Fruit fly (Drosophila melanogaster): ENCODE results near the gene CG7841.
A peak's percentile ranks its signal among the peaks of the same experiment; 100 is the strongest.

Gene CG7841

dm6 chr3L:15520320-15520719 lies 12.3 kb upstream of the CG7841 start, which contains the start of gene yellow-k:
TSS of gene yellow-k (plus strand) at chr3L:15520620.
- no peak for TF ChIP-seq CG17801 (GFP tag; optimal IDR thresholded peaks at IDR 0.05; ENCODE audit: partially characterized antibody)

- no peak for TF ChIP-seq CG17801 (GFP tag; optimal IDR thresholded peaks at IDR 0.05; ENCODE audit: partially characterized antibody)
Observed at dm6 chr3L:15519920-15520319, 11.9 kb upstream of the CG7841 start.

dm6 chr3L:15519492-15519891 lies 11.4 kb upstream of the CG7841 start, which contains the start of gene mex1:
TSS of gene mex1 (minus strand) at chr3L:15519592.
- TF ChIP-seq CG17801 (GFP tag; optimal IDR thresholded peaks at IDR 0.05; ENCODE audit: partially characterized antibody) = no peak

DNA sequence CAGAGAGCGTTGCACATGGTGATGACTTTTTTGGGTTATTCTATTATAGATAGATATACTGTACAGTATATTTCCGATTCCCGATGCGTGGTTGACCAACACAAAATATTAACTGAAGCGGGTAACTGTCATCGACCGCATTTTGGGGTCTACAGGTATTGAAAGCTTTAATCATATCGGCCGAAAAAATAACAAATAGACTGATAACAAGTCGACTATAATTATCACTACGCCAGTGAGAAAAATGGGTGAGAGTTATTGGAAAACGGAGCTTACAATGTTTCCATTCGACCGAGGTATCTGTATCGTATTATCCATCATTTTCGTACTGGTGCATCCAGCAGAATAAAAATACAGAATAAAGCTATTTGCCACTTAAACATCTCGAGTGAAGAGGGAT lies 10.3 kb upstream of the CG7841 start:
- TF ChIP-seq CG17801 (GFP tag; optimal IDR thresholded peaks at IDR 0.05; ENCODE audit: partially characterized antibody) = no peak

dm6 chr3L:15517508-15517907 lies 9.5 kb upstream of the CG7841 start:
- TF ChIP-seq CG17801 (GFP tag; optimal IDR thresholded peaks at IDR 0.05; ENCODE audit: partially characterized antibody) = no peak

- TF ChIP-seq CG17801 (GFP tag; optimal IDR thresholded peaks at IDR 0.05; ENCODE audit: partially characterized antibody) = no peak
Observed at dm6 chr3L:15516956-15517355, 8.9 kb upstream of the CG7841 start, which contains the start of gene CG13454. TSS of gene CG13454 (minus strand) at chr3L:15517056.

DNA sequence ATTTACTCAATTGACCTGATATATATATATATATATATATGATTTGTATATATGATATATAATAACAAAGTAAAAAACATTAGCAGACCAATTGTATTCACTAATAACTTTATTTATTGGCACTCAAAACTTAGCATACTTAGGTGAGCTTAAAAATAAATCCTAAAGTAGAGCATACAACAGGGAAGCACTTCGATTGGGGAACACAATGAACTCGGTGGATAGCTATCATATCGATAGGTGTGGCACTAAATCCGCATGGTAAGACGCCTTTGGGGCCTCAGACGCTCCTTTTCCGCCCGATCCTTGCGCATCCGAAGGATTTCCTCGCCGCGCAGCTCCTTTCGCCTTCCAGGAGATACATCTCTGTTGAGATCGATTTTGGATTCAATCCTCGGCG lies 8.4 kb upstream of the CG7841 start:
- TF ChIP-seq CG17801 (GFP tag; optimal IDR thresholded peaks at IDR 0.05; ENCODE audit: partially characterized antibody) = no peak

dm6 chr3L:15514814-15515495 lies 6.9 kb upstream of the CG7841 start:
- TF ChIP-seq CG17801 (GFP tag; optimal IDR thresholded peaks at IDR 0.05; ENCODE audit: partially characterized antibody) = no peak

DNA sequence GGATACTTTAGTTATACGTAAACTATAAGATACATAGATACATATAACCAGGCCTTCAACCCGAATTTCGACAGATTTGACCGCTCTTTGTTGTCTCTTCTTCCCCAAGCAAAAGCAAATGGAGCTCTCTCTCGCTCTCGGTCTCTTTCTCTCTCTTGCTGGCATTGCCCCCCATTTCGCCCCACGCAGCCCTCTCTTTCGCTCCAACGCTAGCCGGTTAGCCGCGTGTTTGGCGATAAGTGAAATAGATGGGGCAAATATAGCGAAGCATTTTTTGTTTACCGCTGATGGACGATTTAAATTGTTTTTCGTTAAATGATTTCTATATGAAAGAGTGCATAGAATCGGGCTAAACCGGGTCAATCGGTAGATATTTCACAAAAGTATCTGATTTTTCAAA lies 6.4 kb upstream of the CG7841 start:
- no peak for TF ChIP-seq CG17801 (GFP tag; optimal IDR thresholded peaks at IDR 0.05; ENCODE audit: partially characterized antibody)

DNA sequence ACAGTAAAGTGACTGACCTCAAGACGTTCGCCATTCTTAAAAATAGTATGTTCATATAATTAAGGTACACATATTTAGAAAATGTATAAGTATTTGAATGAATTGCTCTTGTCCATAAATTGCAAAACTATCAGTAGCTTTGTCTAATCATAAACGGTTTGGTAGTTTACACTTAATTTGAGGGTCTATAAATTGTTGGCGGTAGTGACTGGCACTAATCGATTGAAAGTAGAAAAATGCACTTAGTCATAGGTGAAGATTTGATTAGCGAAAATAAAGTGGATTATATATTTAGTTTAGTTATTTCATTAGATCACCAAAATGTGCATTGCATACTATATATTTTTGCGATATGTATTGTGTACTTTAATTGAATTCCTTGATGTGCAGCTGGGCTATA lies 5.7 kb upstream of the CG7841 start:
- no peak for TF ChIP-seq CG17801 (GFP tag; optimal IDR thresholded peaks at IDR 0.05; ENCODE audit: partially characterized antibody)

dm6 chr3L:15513264-15513663 lies 5.2 kb upstream of the CG7841 start:
- no peak for TF ChIP-seq CG17801 (GFP tag; optimal IDR thresholded peaks at IDR 0.05; ENCODE audit: partially characterized antibody)

dm6 chr3L:15511688-15512250 lies 3.7 kb upstream of the CG7841 start:
- peak; percentile 56 for TF ChIP-seq CG17801 (GFP tag; optimal IDR thresholded peaks at IDR 0.05; ENCODE audit: partially characterized antibody)

DNA sequence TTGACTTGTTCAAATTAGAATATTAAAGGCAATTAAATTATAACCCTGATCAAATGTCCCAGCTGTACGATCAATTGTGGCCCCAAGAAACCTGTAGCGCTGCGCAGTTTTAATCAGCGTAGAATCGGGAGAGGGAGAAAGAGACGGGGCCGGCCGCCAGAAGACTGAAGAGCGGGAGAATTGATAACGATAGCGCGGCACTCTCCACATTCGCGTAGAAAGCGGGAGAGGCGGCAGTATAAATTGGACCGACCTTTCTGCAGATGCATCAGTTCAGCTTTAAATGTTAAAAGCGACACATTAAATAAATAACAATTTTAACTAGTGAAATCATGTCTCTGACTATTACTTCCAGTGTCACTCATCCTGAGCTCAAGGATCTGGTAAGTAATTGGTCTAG lies 2.7 kb upstream of the CG7841 start, which contains the start of gene MsrA:
Gene MsrA, plus strand, starts transcription at position 266 of the 400 bp plus-strand sequence.
- TF ChIP-seq CG17801 (GFP tag; optimal IDR thresholded peaks at IDR 0.05; ENCODE audit: partially characterized antibody) = peak; percentile 36

dm6 chr3L:15509398-15509797 lies 1.3 kb upstream of the CG7841 start, which contains the start of the genes gdl and gdl-ORF39:
TSS of gene gdl (plus strand) at chr3L:15509445.
TSS of gene gdl-ORF39 (plus strand) at chr3L:15509445.
- no peak for TF ChIP-seq CG17801 (GFP tag; optimal IDR thresholded peaks at IDR 0.05; ENCODE audit: partially characterized antibody)

DNA sequence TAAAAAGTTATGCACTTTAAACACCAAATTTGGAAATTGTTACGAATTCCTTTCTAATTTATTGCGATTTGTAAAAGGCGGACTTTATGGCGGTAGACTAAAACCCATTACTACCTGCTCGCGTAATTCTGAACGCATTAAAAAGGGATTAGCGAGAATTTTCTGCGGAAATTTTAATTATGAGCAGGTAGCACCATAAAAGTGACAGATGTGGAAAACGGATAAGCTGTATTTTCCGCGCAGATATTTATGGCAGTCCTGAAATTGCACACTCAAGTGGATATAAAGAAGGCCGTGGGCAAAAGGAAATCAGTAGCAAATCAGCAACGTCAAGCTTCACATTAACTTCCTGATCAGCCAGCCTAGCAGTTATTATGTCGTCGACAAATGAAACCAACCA lies 698 bp upstream of the CG7841 start, which contains the start of gene Z600:
Gene Z600, plus strand, starts transcription at position 312 of the 400 bp plus-strand sequence.
- TF ChIP-seq CG17801 (GFP tag; optimal IDR thresholded peaks at IDR 0.05; ENCODE audit: partially characterized antibody) = no peak
